Worm (Caenorhabditis elegans): ENCODE results near the gene F43C9.1.

- no peak for TF ChIP-seq nhr-237 (tag; optimal IDR thresholded peaks at IDR 0.05)
- no peak for TF ChIP-seq ces-1 (GFP tag; optimal IDR thresholded peaks at IDR 0.05)
- TF ChIP-seq hlh-1 (tag; optimal IDR thresholded peaks at IDR 0.05), result no peak
- no peak for TF ChIP-seq lin-13 (tag; optimal IDR thresholded peaks at IDR 0.05)
- TF ChIP-seq nhr-12 (tag; optimal IDR thresholded peaks at IDR 0.05), result no peak
Measured at ce11 chrX:4808737-4809136, 15.7 kb downstream of the F43C9.1 start.
